Fruit fly (Drosophila melanogaster) whole organism, embryonic: ENCODE data around the gene sll.

ENCODE experiments used
- Adf1 ChIP-seq: fragments of 200-800 bp; sonication (Bioruptor generic); IDR thresholded peaks from 2 replicates; pipeline ENCODE4 v1.3.6; 2022; ENCODE audit warnings: missing biosample characterization, missing genetic modification characterization
- Bteb2 ChIP-seq: fragments of 200-800 bp; sonication (Bioruptor generic); optimal IDR thresholded peaks from 2 replicates; lab custom pipeline; 2016; ENCODE audit warnings: missing biosample characterization, missing genetic modification characterization
- CG10147 ChIP-seq: fragments of 200-800 bp; sonication (Bioruptor generic); optimal IDR thresholded peaks from 2 replicates; lab custom pipeline; 2019; ENCODE audit warnings: missing biosample characterization, mild to moderate bottlenecking, missing genetic modification characterization, moderate library complexity
- CG10209 ChIP-seq: fragments of 200-800 bp; sonication (Bioruptor generic); optimal IDR thresholded peaks from 3 replicates; lab custom pipeline; 2017; ENCODE audit warnings: missing biosample characterization, mild to moderate bottlenecking, missing genetic modification characterization, missing genetic modification reagents
- CG1024 ChIP-seq: fragments of 200-800 bp; sonication (Bioruptor generic); IDR thresholded peaks from 2 replicates; pipeline ENCODE4 v1.3.6; 2022; ENCODE audit warnings: missing biosample characterization, missing genetic modification characterization
- CG10431 ChIP-seq: fragments of 200-800 bp; sonication (Bioruptor generic); optimal IDR thresholded peaks from 3 replicates; lab custom pipeline; 2018; ENCODE audit warnings: missing biosample characterization, mild to moderate bottlenecking, missing genetic modification characterization
- CG10654 ChIP-seq: fragments of 200-800 bp; sonication (Bioruptor generic); optimal IDR thresholded peaks from 2 replicates; lab custom pipeline; 2016; ENCODE audit warnings: missing biosample characterization, missing genetic modification characterization
- CG10959 ChIP-seq: fragments of 200-800 bp; sonication (Bioruptor generic); IDR thresholded peaks from 2 replicates; pipeline ENCODE4 v1.3.6; 2022; ENCODE audit warnings: missing biosample characterization, missing genetic modification characterization
- CG10979 ChIP-seq: fragments of 200-800 bp; sonication (Bioruptor generic); optimal IDR thresholded peaks from 2 replicates; lab custom pipeline; 2018; ENCODE audit warnings: missing biosample characterization, mild to moderate bottlenecking, missing genetic modification characterization, moderate library complexity
- CG13894 ChIP-seq: fragments of 200-800 bp; sonication (Bioruptor generic); optimal IDR thresholded peaks from 3 replicates; lab custom pipeline; 2018; ENCODE audit warnings: missing biosample characterization, mild to moderate bottlenecking, missing genetic modification characterization, moderate library complexity
- CG15514 ChIP-seq: fragments of 200-800 bp; sonication (Bioruptor generic); optimal IDR thresholded peaks from 3 replicates; lab custom pipeline; 2017; ENCODE audit warnings: missing biosample characterization, missing genetic modification characterization, mild to moderate bottlenecking, moderate library complexity, missing genetic modification reagents
- CG16779 ChIP-seq: fragments of 200-800 bp; sonication (Bioruptor generic); IDR thresholded peaks from 2 replicates; pipeline ENCODE4 v1.3.6; 2022; ENCODE audit warnings: missing biosample characterization, missing genetic modification characterization
- CG18619 ChIP-seq: fragments of 200-800 bp; sonication (Bioruptor generic); optimal IDR thresholded peaks from 3 replicates; lab custom pipeline; 2017; ENCODE audit warnings: missing biosample characterization, mild to moderate bottlenecking, missing genetic modification characterization
- CG4404 ChIP-seq: fragments of 200-800 bp; sonication (Bioruptor generic); IDR thresholded peaks from 2 replicates; pipeline ENCODE4 v1.3.6; 2022; ENCODE audit warnings: missing biosample characterization, missing genetic modification characterization
- CG4617 ChIP-seq: fragments of 200-800 bp; sonication (Bioruptor generic); optimal IDR thresholded peaks from 3 replicates; lab custom pipeline; 2016; ENCODE audit warnings: missing biosample characterization, missing genetic modification characterization, borderline replicate concordance
- CG6272 ChIP-seq: fragments of 200-800 bp; sonication (Bioruptor generic); IDR thresholded peaks from 2 replicates; pipeline ENCODE4 v1.3.6; 2022; ENCODE audit warnings: missing biosample characterization, missing genetic modification characterization
- CG8388 ChIP-seq: fragments of 200-800 bp; sonication (Bioruptor generic); optimal IDR thresholded peaks from 2 replicates; lab custom pipeline; 2019; ENCODE audit warnings: missing biosample characterization, mild to moderate bottlenecking, missing genetic modification characterization, moderate library complexity
- CG9932 ChIP-seq: fragments of 200-800 bp; sonication (Bioruptor generic); IDR thresholded peaks from 2 replicates; pipeline ENCODE4 v1.3.6; 2022; ENCODE audit warnings: missing biosample characterization, missing genetic modification characterization
- CkIIα-i1 ChIP-seq: fragments of 200-800 bp; sonication (Bioruptor generic); IDR thresholded peaks from 2 replicates; pipeline ENCODE4 v1.3.6; 2022; ENCODE audit warnings: missing biosample characterization, missing genetic modification characterization
- Doc2 ChIP-seq: fragments of 200-800 bp; sonication (Bioruptor generic); IDR thresholded peaks from 2 replicates; pipeline ENCODE4 v1.3.6; 2022; ENCODE audit warnings: missing biosample characterization, missing genetic modification characterization
- Fer3 ChIP-seq: fragments of 200-800 bp; sonication (Bioruptor generic); optimal IDR thresholded peaks from 2 replicates; lab custom pipeline; 2018; ENCODE audit warnings: missing biosample characterization, mild to moderate bottlenecking, missing genetic modification characterization, moderate library complexity
- Mes4 ChIP-seq: fragments of 200-800 bp; sonication (Bioruptor generic); optimal IDR thresholded peaks from 2 replicates; lab custom pipeline; 2016; ENCODE audit warnings: missing biosample characterization, missing genetic modification characterization
- Neu2 ChIP-seq: fragments of 200-800 bp; sonication (Bioruptor generic); optimal IDR thresholded peaks from 3 replicates; lab custom pipeline; 2016; ENCODE audit warnings: missing biosample characterization, missing genetic modification characterization, borderline replicate concordance
- Sox100B ChIP-seq: fragments of 200-800 bp; sonication (Bioruptor generic); optimal IDR thresholded peaks from 3 replicates; lab custom pipeline; 2018; ENCODE audit warnings: missing biosample characterization, mild to moderate bottlenecking, missing genetic modification characterization
- Sry-β ChIP-seq: fragments of 200-800 bp; sonication (Bioruptor generic); optimal IDR thresholded peaks from 2 replicates; lab custom pipeline; 2018; ENCODE audit warnings: missing biosample characterization, mild to moderate bottlenecking, missing genetic modification characterization, moderate library complexity
- Trl ChIP-seq, 3 experiments: fragments of >200 bp in 2 of 3; fragments of 200-800 bp in 1 of 3; sonication (Bioruptor generic) in 1 of 3; optimal IDR thresholded peaks; 2 replicates in 1 of 3; 3 replicates in 2 of 3; lab custom pipeline; 2016 to 2017; ENCODE audit warnings: missing biosample characterization in 1 of 3, missing genetic modification characterization in 1 of 3
- ac ChIP-seq: fragments of 200-800 bp; sonication (Bioruptor generic); optimal IDR thresholded peaks from 3 replicates; lab custom pipeline; 2017; ENCODE audit warnings: missing biosample characterization, mild to moderate bottlenecking, missing genetic modification characterization
- ash1 ChIP-seq: fragments of 200-800 bp; sonication (Bioruptor generic); optimal IDR thresholded peaks from 2 replicates; lab custom pipeline; 2018; ENCODE audit warnings: missing biosample characterization, mild to moderate bottlenecking, missing genetic modification characterization
- chif ChIP-seq, 2 experiments: fragments of 200-800 bp; sonication (Bioruptor generic); optimal IDR thresholded peaks; 3 replicates each; lab custom pipeline; 2016; ENCODE audit warnings: missing biosample characterization in 2 of 2, missing genetic modification characterization in 2 of 2
- ems ChIP-seq: fragments of 200-800 bp; sonication (Bioruptor generic); optimal IDR thresholded peaks from 3 replicates; lab custom pipeline; 2016; ENCODE audit warnings: missing biosample characterization, missing genetic modification characterization
- fd3F ChIP-seq: fragments of 200-800 bp; sonication (Bioruptor generic); optimal IDR thresholded peaks from 2 replicates; lab custom pipeline; 2018; ENCODE audit warnings: missing biosample characterization, mild to moderate bottlenecking, missing genetic modification characterization, moderate library complexity
- ftz-f1 ChIP-seq: fragments of 200-800 bp; sonication (Bioruptor generic); optimal IDR thresholded peaks from 2 replicates; lab custom pipeline; 2016; ENCODE audit warnings: missing biosample characterization, missing genetic modification characterization
- fu2 ChIP-seq: fragments of 200-800 bp; sonication (Bioruptor generic); optimal IDR thresholded peaks from 2 replicates; lab custom pipeline; 2016; ENCODE audit warnings: missing biosample characterization, missing genetic modification characterization
- insv ChIP-seq, 2 experiments: fragments of 200-800 bp; sonication (Bioruptor generic); optimal IDR thresholded peaks; 3 replicates each; lab custom pipeline; 2016 to 2018; ENCODE audit warnings: missing biosample characterization in 2 of 2, missing genetic modification characterization in 2 of 2
- psq ChIP-seq: fragments of 200-800 bp; sonication (Bioruptor generic); optimal IDR thresholded peaks from 2 replicates; lab custom pipeline; 2017; ENCODE audit warnings: missing biosample characterization, missing genetic modification characterization
- run ChIP-seq: fragments of 200-800 bp; sonication (Bioruptor generic); optimal IDR thresholded peaks from 3 replicates; lab custom pipeline; 2018; ENCODE audit warnings: missing biosample characterization, mild to moderate bottlenecking, missing genetic modification characterization
- tup ChIP-seq: fragments of 200-800 bp; sonication (Bioruptor generic); optimal IDR thresholded peaks from 2 replicates; lab custom pipeline; 2016; ENCODE audit warnings: missing biosample characterization, mild to moderate bottlenecking, missing genetic modification characterization, moderate library complexity
- vnd ChIP-seq: fragments of 200-800 bp; sonication (Bioruptor generic); IDR thresholded peaks from 3 replicates; pipeline ENCODE4 v1.3.6; 2022; ENCODE audit warnings: missing biosample characterization, missing genetic modification characterization; ENCODE audit not compliant: partially characterized antibody
- zf30C ChIP-seq: fragments of 200-800 bp; sonication (Bioruptor generic); optimal IDR thresholded peaks from 3 replicates; lab custom pipeline; 2018; ENCODE audit warnings: missing biosample characterization, mild to moderate bottlenecking, missing genetic modification characterization

Gene sll

DNA sequence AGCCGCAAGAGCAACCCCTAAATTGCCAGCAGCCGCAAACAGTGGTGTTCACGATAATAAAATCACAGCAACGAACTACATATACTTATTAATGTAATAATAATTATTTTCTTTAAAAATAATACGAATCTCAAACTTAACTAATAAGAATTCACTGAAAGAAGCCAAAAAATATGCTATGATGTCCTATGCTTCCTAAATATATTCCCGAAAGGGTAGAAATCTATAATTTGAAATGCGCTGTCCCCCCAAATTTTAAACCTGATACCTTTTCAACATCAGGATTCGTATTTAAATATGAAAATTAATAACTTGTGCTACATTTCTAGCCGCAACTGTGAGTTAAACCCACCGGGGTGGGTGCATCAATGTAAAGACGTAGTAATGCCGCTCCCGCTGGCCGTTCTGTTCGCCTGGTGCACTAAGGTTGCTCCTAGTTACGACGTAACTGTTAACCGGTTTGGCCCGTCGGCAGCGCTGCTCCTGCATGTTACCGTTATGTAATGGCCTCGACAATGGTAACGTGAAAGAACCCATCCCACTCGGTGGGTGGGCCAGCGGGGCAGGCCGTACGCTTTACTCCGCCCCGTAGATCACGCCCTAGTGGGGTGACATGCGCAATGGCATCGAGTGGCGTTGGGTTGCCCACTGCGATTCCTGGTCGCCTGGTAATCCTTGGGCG lies 1.6 kb upstream of the sll start (continued):
- TF ChIP-seq Sry-β (GFP tag; lab: Kevin White, UChicago) (no peak), CkIIα-i1 (no peak), CG18619 (GFP tag; lab: Kevin White, UChicago) (peak; percentile 88), Neu2 (GFP tag; lab: Kevin White, UChicago) (no peak), Adf1 (peak; percentile 80; the same call in 1 of the 2 replicates), CG9932 (GFP tag; lab: Robert Waterston, UW) (no peak), Trl (optimal IDR thresholded peaks at IDR 0.05; lab: Kevin White, UChicago) (no peak), Trl (GFP tag; optimal IDR thresholded peaks at IDR 0.05; lab: Kevin White, UChicago) (peak; percentile 7), CG6272 (GFP tag; lab: Robert Waterston, UW) (peak; percentile 33; the same call in 1 of the 2 replicates), ac (GFP tag; lab: Kevin White, UChicago) (peak; percentile 88), Sox100B (GFP tag; lab: Kevin White, UChicago) (peak; percentile 90), CG13894 (tag; lab: Kevin White, UChicago) (peak; percentile 12), CG4404 (GFP tag; lab: Robert Waterston, UW) (peak; percentile 90), Fer3 (tag; lab: Kevin White, UChicago) (peak; percentile 72), CG1024 (GFP tag; lab: Robert Waterston, UW) (no peak), Mes4 (no peak), Doc2 (GFP tag; lab: Robert Waterston, UW) (no peak), CG10209 (GFP tag; lab: Kevin White, UChicago) (peak; percentile 88), CG10979 (tag; lab: Kevin White, UChicago) (peak; percentile 94), CG4617 (peak; percentile 23), psq (peak; percentile 18), CG10959 (GFP tag; lab: Robert Waterston, UW) (peak; percentile 64; the same call in 1 of the 2 replicates), ems (GFP tag; lab: Kevin White, UChicago) (peak; percentile 24), CG10654 (GFP tag; lab: Kevin White, UChicago) (peak; percentile 59), fu2 (no peak), ash1 (GFP tag; lab: Kevin White, UChicago) (no peak), CG10431 (GFP tag; lab: Kevin White, UChicago) (peak; percentile 66), Bteb2 (GFP tag; lab: Kevin White, UChicago) (no peak), zf30C (no peak), CG15514 (GFP tag; lab: Kevin White, UChicago) (peak; percentile 63), CG16779 (GFP tag; lab: Robert Waterston, UW) (no peak), insv (GFP tag; optimal IDR thresholded peaks at IDR 0.05; lab: Kevin White, UChicago) (peak in 1 of 2 experiments; percentile 13), run (tag; lab: Kevin White, UChicago) (peak; percentile 80), tup (GFP tag; lab: Kevin White, UChicago) (peak; percentile 7), CG8388 (peak; percentile 87), ftz-f1 (GFP tag; lab: Kevin White, UChicago) (no peak), vnd (GFP tag; lab: Robert Waterston, UW) (0 out of 3 replicates have a peak, but pooled peaks have one; percentile 27), CG10147 (peak; percentile 87), chif (GFP tag; optimal IDR thresholded peaks at IDR 0.05; lab: Kevin White, UChicago) (peak; percentile 12 to 56), fd3F (GFP tag; lab: Kevin White, UChicago) (peak; percentile 65)
